Fruit fly (Drosophila melanogaster): ENCODE measurements around the gene emc.

The emc gene

dm6 chr3L:735948-736347 lies 13.3 kb upstream of the emc start (continued):
- TF ChIP-seq CG10321 (GFP tag; IDR thresholded peaks at IDR 0.05) (0 out of 2 replicates have a peak, but pooled peaks have one; percentile 6), CG31441 (GFP tag; IDR thresholded peaks at IDR 0.05) (0 out of 2 replicates have a peak, but pooled peaks have one; percentile 22), hb (GFP tag; IDR thresholded peaks at IDR 0.05; ENCODE audit: partially characterized antibody) (no peak), CG4328 (GFP tag; optimal IDR thresholded peaks at IDR 0.05) (no peak), pnt (GFP tag; optimal IDR thresholded peaks at IDR 0.05) (no peak), gcm (GFP tag; optimal IDR thresholded peaks at IDR 0.05) (no peak), aop (GFP tag; IDR thresholded peaks at IDR 0.05) (no peak), lov (optimal IDR thresholded peaks at IDR 0.05) (no peak), lov (GFP tag; IDR thresholded peaks at IDR 0.05) (no peak), Adf1 (GFP tag; IDR thresholded peaks at IDR 0.05) (no peak), CG13424 (tag; optimal IDR thresholded peaks at IDR 0.05) (no peak), CG7786 (GFP tag; optimal IDR thresholded peaks at IDR 0.05) (no peak), Awh (GFP tag; IDR thresholded peaks at IDR 0.05) (no peak), CG2120 (GFP tag; optimal IDR thresholded peaks at IDR 0.05) (no peak), Hr39 (optimal IDR thresholded peaks at IDR 0.05) (no peak), lola (GFP tag; optimal IDR thresholded peaks at IDR 0.05) (peak in 1 of 3 experiments; percentile 53), CG15269 (tag; optimal IDR thresholded peaks at IDR 0.05) (no peak), CG12219 (GFP tag; optimal IDR thresholded peaks at IDR 0.05) (no peak), sens (GFP tag) (peak; percentile 84), vnd (GFP tag; IDR thresholded peaks at IDR 0.05; ENCODE audit: partially characterized antibody) (no peak), CG16779 (GFP tag; IDR thresholded peaks at IDR 0.05) (no peak), CG12391 (tag; optimal IDR thresholded peaks at IDR 0.05) (peak; percentile 10), Drgx (GFP tag; IDR thresholded peaks at IDR 0.05) (peak; percentile 76), CG13775 (GFP tag; optimal IDR thresholded peaks at IDR 0.05) (no peak), danr (GFP tag; IDR thresholded peaks at IDR 0.05) (no peak), CG31365 (tag; optimal IDR thresholded peaks at IDR 0.05) (no peak), Kr (GFP tag; optimal IDR thresholded peaks at IDR 0.05) (no peak), CG8388 (GFP tag; optimal IDR thresholded peaks at IDR 0.05) (peak; percentile 1), CG9876 (GFP tag; optimal IDR thresholded peaks at IDR 0.05) (no peak), CG1602 (GFP tag; optimal IDR thresholded peaks at IDR 0.05) (no peak), Hmr (GFP tag; optimal IDR thresholded peaks at IDR 0.05) (no peak), bab2 (GFP tag; optimal IDR thresholded peaks at IDR 0.05) (no peak), slou (GFP tag; optimal IDR thresholded peaks at IDR 0.05) (no peak), Opbp (GFP tag; IDR thresholded peaks at IDR 0.05; ENCODE audit: partially characterized antibody) (no peak), CG11398 (GFP tag; optimal IDR thresholded peaks at IDR 0.05) (no peak), Lhr (GFP tag; optimal IDR thresholded peaks at IDR 0.05) (no peak), Sry-δ (GFP tag; optimal IDR thresholded peaks at IDR 0.05) (no peak), CG15073 (GFP tag; optimal IDR thresholded peaks at IDR 0.05) (no peak), CG5180 (GFP tag; optimal IDR thresholded peaks at IDR 0.05) (no peak), Meics (GFP tag; optimal IDR thresholded peaks at IDR 0.05) (no peak), CG2712 (tag; optimal IDR thresholded peaks at IDR 0.05) (peak; percentile 41), NK7.1 (GFP tag; optimal IDR thresholded peaks at IDR 0.05) (no peak), pb (GFP tag; optimal IDR thresholded peaks at IDR 0.05) (no peak), Atf-2 (GFP tag; optimal IDR thresholded peaks at IDR 0.05) (no peak), dysf (GFP tag; IDR thresholded peaks at IDR 0.05) (0 out of 3 replicates have a peak, but pooled peaks have one; percentile 35), stc (GFP tag; IDR thresholded peaks at IDR 0.05) (no peak), cg (GFP tag; optimal IDR thresholded peaks at IDR 0.05) (no peak), CG17829 (tag; optimal IDR thresholded peaks at IDR 0.05) (peak; percentile 22), CG11504 (tag; optimal IDR thresholded peaks at IDR 0.05) (peak; percentile 20), Scr (GFP tag; IDR thresholded peaks at IDR 0.05; ENCODE audit: partially characterized antibody) (no peak), CG5245 (GFP tag; optimal IDR thresholded peaks at IDR 0.05) (peak; percentile 2), CG4360 (GFP tag; IDR thresholded peaks at IDR 0.05) (peak; percentile 23; the same call in 1 of the 2 replicates)
